Worm (Caenorhabditis elegans): ENCODE data around the gene T12G3.6.

ce11 chrIV:12029722-12030182 lies 1.3 kb downstream of the T12G3.6 start, which contains the start of gene T12G3.11:
- TF ChIP-seq ztf-29 (GFP tag; IDR thresholded peaks at IDR 0.05) (no peak), flt-1 (GFP tag; IDR thresholded peaks at IDR 0.05) (no peak), med-1 (GFP tag; optimal IDR thresholded peaks at IDR 0.05; ENCODE audit: insufficient read depth) (no peak), T22C8.4 (GFP tag; IDR thresholded peaks at IDR 0.05) (no peak), klf-2 (GFP tag; conservative IDR thresholded peaks at IDR 0.05) (no peak), ref-1 (GFP tag; conservative IDR thresholded peaks at IDR 0.05) (no peak), cog-1 (tag; optimal IDR thresholded peaks at IDR 0.05) (no peak), ztf-23 (GFP tag; IDR thresholded peaks at IDR 0.05) (no peak), tab-1 (GFP tag; IDR thresholded peaks at IDR 0.05) (no peak)
